Fruit fly (Drosophila melanogaster): Measurements from ENCODE around the gene CG11695.

- TF ChIP-seq Crg-1 (GFP tag; optimal IDR thresholded peaks at IDR 0.05) (no peak), Hr96 (GFP tag; optimal IDR thresholded peaks at IDR 0.05) (no peak), pad (GFP tag; optimal IDR thresholded peaks at IDR 0.05) (no peak), CG12768 (GFP tag; optimal IDR thresholded peaks at IDR 0.05) (no peak)
Observed at dm6 chrX:11584075-11584474, 7.4 kb downstream of the CG11695 start, which contains the start of gene pkm.
